Worm (Caenorhabditis elegans) whole organism, L4 larva: ENCODE data around the gene arp-11.

ENCODE experiments used
- nhr-11 ChIP-seq: fragments of 150-350 bp; optimal IDR thresholded peaks from 2 replicates; lab custom pipeline; 2014; ENCODE audit warnings: missing biosample characterization, missing genetic modification characterization
- unc-62 ChIP-seq, 3 experiments: fragments of 150-350 bp in 1 of 3; sonication (generic microtip); optimal IDR thresholded peaks in 2 of 3; peaks in 1 of 3; 1 replicate in 1 of 3; 2 replicates in 2 of 3; lab custom pipeline; 2014 to 2017; ENCODE audit warnings: missing biosample characterization in 3 of 3, missing genetic modification characterization in 3 of 3, missing genetic modification reagents in 3 of 3, missing genotype in 1 of 3

ce11 chrIV:7909455-7910141 lies 7.5 kb upstream of the arp-11 start:
- no peak for TF ChIP-seq unc-62 (GFP tag; optimal IDR thresholded peaks at IDR 0.05 in 1 of 2; lab: Kevin White, UChicago)
- TF ChIP-seq unc-62 (tag; optimal IDR thresholded peaks at IDR 0.05; lab: Kevin White, UChicago) = no peak
- TF ChIP-seq nhr-11 (tag; lab: Kevin White, UChicago) = no peak
